Worm (Caenorhabditis elegans) whole organism, mixed stage, embryonic: Measurements from ENCODE around the gene W03F8.6.
"Not testable (repeated sequence)": the region's sequence is repeated elsewhere in the genome, so short reads cannot be mapped to it uniquely, and the experiment has no call there.

Source experiments
- blmp-1 ChIP-seq: fragments of 150-350 bp; optimal IDR thresholded peaks from 2 replicates; lab custom pipeline; 2014; ENCODE audit warnings: missing biosample characterization, missing genetic modification characterization
- elt-1 ChIP-seq: sonication (generic microtip); optimal IDR thresholded peaks from 2 replicates; lab custom pipeline; 2017; ENCODE audit warnings: missing genetic modification characterization, mild to moderate bottlenecking, missing compliant biosample characterization, antibody characterized with exemption, moderate library complexity, borderline replicate concordance; ENCODE audit not compliant: insufficient read depth
- flh-1 ChIP-seq: fragments of 200-800 bp; sonication (Bioruptor generic); optimal IDR thresholded peaks from 2 replicates; lab custom pipeline; 2018; ENCODE audit warnings: mild to moderate bottlenecking, missing genetic modification characterization, moderate library complexity, missing compliant biosample characterization
- nhr-12 ChIP-seq: fragments of 150-350 bp; optimal IDR thresholded peaks from 2 replicates; lab custom pipeline; 2014; ENCODE audit warnings: missing biosample characterization, missing genetic modification characterization
- nhr-76 ChIP-seq: sonication (generic microtip); optimal IDR thresholded peaks from 2 replicates; lab custom pipeline; 2017; ENCODE audit warnings: missing biosample characterization, missing genetic modification characterization
- pha-4 ChIP-seq: fragments of 150-350 bp; optimal IDR thresholded peaks from 2 replicates; lab custom pipeline; 2018; ENCODE audit warnings: missing biosample characterization, missing genetic modification reagents, missing genetic modification characterization
- unc-39 ChIP-seq: fragments of 150-350 bp; optimal IDR thresholded peaks from 2 replicates; lab custom pipeline; 2014; ENCODE audit warnings: missing biosample characterization, missing genetic modification characterization
- unc-62 ChIP-seq: fragments of 150-350 bp; optimal IDR thresholded peaks from 2 replicates; lab custom pipeline; 2014; ENCODE audit warnings: missing biosample characterization, missing genetic modification reagents, missing genetic modification characterization
- zip-8 ChIP-seq: fragments of 150-350 bp; optimal IDR thresholded peaks from 2 replicates; lab custom pipeline; 2014; ENCODE audit warnings: missing biosample characterization, missing genetic modification characterization

- TF ChIP-seq pha-4 (tag; lab: Kevin White, UChicago); unc-39 (tag; lab: Kevin White, UChicago); flh-1 (GFP tag; lab: Kevin White, UChicago); blmp-1 (tag; lab: Kevin White, UChicago); zip-8 (tag; lab: Kevin White, UChicago); nhr-12 (tag; lab: Kevin White, UChicago); unc-62 (GFP tag; lab: Kevin White, UChicago); nhr-76; elt-1 (tag; lab: Kevin White, UChicago): not testable (repeated sequence)
These were observed 32.1 kb upstream of the W03F8.6 start, which contains the start of gene nsph-4.2 for ce11 chrIV:5218496-5218895.
